Worm (Caenorhabditis elegans) whole organism, L4/young adult: ENCODE measurements around the gene hot-6.

Experiments used
- dao-5 ChIP-seq: sonication (generic microtip); optimal IDR thresholded peaks from 2 replicates; lab custom pipeline; 2016; ENCODE audit warnings: missing genotype, missing genetic modification characterization, moderate library complexity, missing compliant biosample characterization
- him-1 ChIP-seq: sonication (generic microtip); optimal IDR thresholded peaks from 2 replicates; lab custom pipeline; 2016; ENCODE audit warnings: missing genotype, missing genetic modification reagents, missing genetic modification characterization, missing compliant biosample characterization

DNA sequence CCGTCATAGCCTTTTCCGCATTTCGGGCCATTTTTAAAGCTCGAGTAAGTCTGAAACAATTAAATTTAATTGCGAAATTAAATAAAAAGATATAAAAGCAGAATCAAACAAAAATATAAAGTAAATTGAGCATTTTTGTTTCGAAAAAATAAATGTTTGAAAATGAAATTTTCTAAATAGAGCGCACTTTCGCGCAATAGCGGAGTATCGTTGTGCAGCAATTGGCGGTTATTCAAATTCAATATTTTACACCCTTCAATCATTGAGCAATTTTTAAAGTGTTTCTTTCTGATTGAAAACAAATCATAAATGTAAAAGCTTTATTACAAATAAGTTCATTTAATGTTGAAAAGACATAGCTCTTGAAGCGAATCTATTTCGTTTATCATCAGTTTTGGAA lies 22.1 kb downstream of the hot-6 start, which contains the start of gene isy-1:
- TF ChIP-seq dao-5 (tag; lab: Kevin White, UChicago) (no peak), him-1 (tag; lab: Kevin White, UChicago) (no peak)
